Fruit fly (Drosophila melanogaster): ENCODE results near the gene tara.

DNA sequence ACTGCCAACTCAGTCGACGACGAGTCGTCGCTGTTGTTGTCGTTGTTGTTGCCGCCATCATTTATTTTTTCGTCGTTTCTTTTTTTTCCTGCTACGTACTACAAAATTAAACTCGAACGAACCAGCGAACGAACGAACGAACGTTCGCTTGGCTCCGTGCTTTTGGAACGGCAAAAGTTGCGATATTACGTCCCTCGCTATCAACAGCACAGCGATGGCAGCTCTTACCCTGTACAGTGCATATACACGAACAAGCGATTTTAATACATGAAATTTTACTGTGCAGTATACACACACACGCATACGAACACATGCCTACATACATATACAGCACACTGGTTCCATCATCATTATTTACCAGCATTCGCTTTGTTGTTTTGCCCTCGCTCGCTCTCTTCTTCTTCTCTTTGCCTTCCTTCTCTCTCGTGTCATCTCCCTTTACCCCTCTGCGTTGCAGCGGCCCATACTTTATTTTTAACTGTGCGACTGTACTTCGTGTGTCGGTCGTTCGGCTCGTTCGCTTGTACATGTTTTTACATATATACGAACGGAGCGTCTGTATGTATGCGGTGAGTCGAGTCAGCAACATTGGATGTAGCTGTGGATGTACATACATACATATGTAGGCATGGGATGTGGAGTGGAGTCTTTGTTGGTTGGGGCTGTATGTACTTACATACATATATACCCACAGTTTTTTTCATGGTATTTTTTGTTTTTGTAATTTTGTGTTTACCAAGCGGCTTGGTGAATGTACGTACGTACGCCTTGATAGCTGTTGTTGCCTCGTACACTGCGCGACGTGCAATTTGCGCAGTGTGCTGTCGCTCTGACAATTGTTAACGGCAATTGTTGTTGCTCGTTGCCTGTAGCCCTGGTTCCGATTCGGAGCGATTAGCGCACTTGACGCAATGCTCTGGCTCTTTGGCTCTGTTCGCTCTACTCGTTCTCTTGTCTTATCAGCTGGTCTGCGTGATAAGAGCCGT lies 24.7 kb downstream of the tara start:
- TF ChIP-seq CG7372 (GFP tag; IDR thresholded peaks at IDR 0.05) (no peak), Side (GFP tag; optimal IDR thresholded peaks at IDR 0.05) (peak; percentile 12), unc-4 (GFP tag; IDR thresholded peaks at IDR 0.05; ENCODE audit: partially characterized antibody) (no peak), Hmx (GFP tag; optimal IDR thresholded peaks at IDR 0.05) (no peak), CkIIα-i1 (GFP tag; IDR thresholded peaks at IDR 0.05) (no peak), CG2199 (GFP tag; IDR thresholded peaks at IDR 0.05) (no peak), CG4854 (GFP tag; optimal IDR thresholded peaks at IDR 0.05) (no peak), usp (GFP tag; optimal IDR thresholded peaks at IDR 0.05) (no peak), CHES-1-like (GFP tag; optimal IDR thresholded peaks at IDR 0.05) (peak; percentile 24), trem (tag; optimal IDR thresholded peaks at IDR 0.05) (peak; percentile 72), sc (optimal IDR thresholded peaks at IDR 0.05) (no peak), sc (GFP tag; optimal IDR thresholded peaks at IDR 0.05) (no peak), insv (GFP tag; optimal IDR thresholded peaks at IDR 0.05) (peak in 1 of 2 experiments; percentile 32)
